Worm (Caenorhabditis elegans) whole organism, early embryonic: Measurements from ENCODE around the gene ift-81.

Source experiments
- B0310.2 ChIP-seq: sonication (generic microtip); optimal IDR thresholded peaks from 2 replicates; lab custom pipeline; 2016; ENCODE audit warnings: mild to moderate bottlenecking, missing genetic modification characterization, missing compliant biosample characterization
- F13C5.2 ChIP-seq: sonication (generic microtip); optimal IDR thresholded peaks from 2 replicates; lab custom pipeline; 2017; ENCODE audit warnings: mild to moderate bottlenecking, missing genetic modification characterization, inconsistent platforms, missing compliant biosample characterization
- aly-1 ChIP-seq: sonication (generic microtip); optimal IDR thresholded peaks from 2 replicates; lab custom pipeline; 2016; ENCODE audit warnings: missing genetic modification characterization, missing compliant biosample characterization
- ama-1 ChIP-seq: fragments of 150-350 bp; optimal IDR thresholded peaks from 2 replicates; lab custom pipeline; 2014
- ceh-13 ChIP-seq: fragments of 200-800 bp; sonication (Bioruptor generic); optimal IDR thresholded peaks from 2 replicates; lab custom pipeline; 2018; ENCODE audit warnings: mild to moderate bottlenecking, missing genetic modification characterization, missing compliant biosample characterization
- ceh-36 ChIP-seq: sonication (generic microtip); optimal IDR thresholded peaks from 2 replicates; lab custom pipeline; 2016; ENCODE audit warnings: missing genetic modification characterization, inconsistent platforms, missing compliant biosample characterization
- ets-7 ChIP-seq: sonication (generic microtip); optimal IDR thresholded peaks from 2 replicates; lab custom pipeline; 2016; ENCODE audit warnings: missing genotype, missing genetic modification characterization, missing compliant biosample characterization
- flt-1 ChIP-seq: fragments of 200-800 bp; sonication (Bioruptor generic); IDR thresholded peaks from 2 replicates; pipeline ENCODE4 v1.3.6; 2022; ENCODE audit warnings: missing genetic modification characterization, missing compliant biosample characterization
- hmbx-1 ChIP-seq: sonication (generic microtip); optimal IDR thresholded peaks from 2 replicates; lab custom pipeline; 2016; ENCODE audit warnings: mild to moderate bottlenecking, missing genetic modification characterization, missing compliant biosample characterization
- hmg-4 ChIP-seq: fragments of 200-800 bp; sonication (Bioruptor generic); optimal IDR thresholded peaks from 2 replicates; lab custom pipeline; 2018; ENCODE audit warnings: mild to moderate bottlenecking, missing genetic modification characterization, missing compliant biosample characterization
- hnd-1 ChIP-seq: sonication (generic microtip); optimal IDR thresholded peaks from 2 replicates; lab custom pipeline; 2016; ENCODE audit warnings: missing genetic modification characterization, missing compliant biosample characterization
- pes-1 ChIP-seq: fragments of 200-800 bp; sonication (Bioruptor generic); IDR thresholded peaks from 2 replicates; pipeline ENCODE4 v1.3.6; 2022; ENCODE audit warnings: missing genetic modification reagents, missing genetic modification characterization, missing compliant biosample characterization
- scrt-1 ChIP-seq: fragments of 200-800 bp; sonication (Bioruptor generic); IDR thresholded peaks from 2 replicates; pipeline ENCODE4 v1.3.6; 2022; ENCODE audit warnings: missing genetic modification characterization, missing compliant biosample characterization
- sea-1 ChIP-seq: fragments of 200-800 bp; sonication (Bioruptor generic); conservative IDR thresholded peaks from 2 replicates; pipeline ENCODE4 v1.3.6; 2022; ENCODE audit warnings: missing genetic modification characterization, missing compliant biosample characterization
- tbx-11 ChIP-seq: fragments of 200-800 bp; sonication (Bioruptor generic); IDR thresholded peaks from 2 replicates; pipeline ENCODE4 v1.3.6; 2022; ENCODE audit warnings: missing genetic modification characterization, missing compliant biosample characterization
- tbx-37 ChIP-seq: fragments of 200-800 bp; sonication (Bioruptor generic); conservative IDR thresholded peaks from 2 replicates; pipeline ENCODE4 v1.3.6; 2022; ENCODE audit warnings: missing genetic modification reagents, missing genetic modification characterization, missing compliant biosample characterization
- tra-4 ChIP-seq: sonication (generic microtip); optimal IDR thresholded peaks from 2 replicates; lab custom pipeline; 2017; ENCODE audit warnings: missing genetic modification characterization, missing compliant biosample characterization

Gene ift-81

ce11 chrX:5330765-5331164 lies 32.4 kb downstream of the ift-81 start:
- TF ChIP-seq pes-1 (GFP tag; lab: Robert Waterston, UW): no peak
- TF ChIP-seq aly-1 (tag; lab: Kevin White, UChicago): no peak
- no peak for TF ChIP-seq tbx-11 (GFP tag; lab: Robert Waterston, UW)
- TF ChIP-seq ceh-36 (tag; lab: Kevin White, UChicago): no peak
- TF ChIP-seq hnd-1 (tag; lab: Kevin White, UChicago): no peak
- no peak for TF ChIP-seq scrt-1 (GFP tag; lab: Robert Waterston, UW)
- TF ChIP-seq tbx-37 (GFP tag; lab: Robert Waterston, UW): no peak
- TF ChIP-seq flt-1 (GFP tag; lab: Robert Waterston, UW): no peak
- TF ChIP-seq sea-1 (GFP tag; lab: Robert Waterston, UW): no peak

ce11 chrX:5335368-5335767 lies 37.0 kb downstream of the ift-81 start, which contains the start of gene C26B9.6:
C26B9.6 (minus strand) TSS chrX:5335468.
- TF ChIP-seq tbx-11 (GFP tag; lab: Robert Waterston, UW) (no peak), tra-4 (tag; lab: Kevin White, UChicago) (no peak)

- no peak for TF ChIP-seq hnd-1 (tag; lab: Kevin White, UChicago)
- TF ChIP-seq F13C5.2: peak; percentile 49
- peak; percentile 76 for TF ChIP-seq hmg-4
Observed at ce11 chrX:5336498-5336897, 38.1 kb downstream of the ift-81 start.

ce11 chrX:5337959-5338358 lies 39.6 kb downstream of the ift-81 start, which contains the start of gene C26B9.3:
C26B9.3 (plus strand) TSS chrX:5338301.
- TF ChIP-seq hmbx-1 (tag; lab: Kevin White, UChicago) (no peak), ets-7 (tag; lab: Kevin White, UChicago) (no peak), B0310.2 (tag; lab: Kevin White, UChicago) (no peak), ama-1 (lab: Kevin White, UChicago) (no peak), scrt-1 (GFP tag; lab: Robert Waterston, UW) (no peak), hmg-4 (no peak), tbx-37 (GFP tag; lab: Robert Waterston, UW) (no peak), hnd-1 (tag; lab: Kevin White, UChicago) (no peak), ceh-36 (tag; lab: Kevin White, UChicago) (no peak), tra-4 (tag; lab: Kevin White, UChicago) (no peak), sea-1 (GFP tag; lab: Robert Waterston, UW) (no peak), pes-1 (GFP tag; lab: Robert Waterston, UW) (no peak)

- TF ChIP-seq ceh-13 (no peak), scrt-1 (GFP tag; lab: Robert Waterston, UW) (no peak), sea-1 (GFP tag; lab: Robert Waterston, UW) (no peak), hnd-1 (tag; lab: Kevin White, UChicago) (no peak), tbx-37 (GFP tag; lab: Robert Waterston, UW) (no peak), tbx-11 (GFP tag; lab: Robert Waterston, UW) (no peak), ama-1 (lab: Kevin White, UChicago) (no peak), pes-1 (GFP tag; lab: Robert Waterston, UW) (no peak), F13C5.2 (no peak), B0310.2 (tag; lab: Kevin White, UChicago) (no peak), tra-4 (tag; lab: Kevin White, UChicago) (no peak), hmbx-1 (tag; lab: Kevin White, UChicago) (no peak), flt-1 (GFP tag; lab: Robert Waterston, UW) (no peak), ets-7 (tag; lab: Kevin White, UChicago) (no peak), ceh-36 (tag; lab: Kevin White, UChicago) (no peak)
Observed at ce11 chrX:5339357-5339756, 41.0 kb downstream of the ift-81 start.

- no peak for TF ChIP-seq scrt-1 (GFP tag; lab: Robert Waterston, UW)
- TF ChIP-seq pes-1 (GFP tag; lab: Robert Waterston, UW): no peak
- TF ChIP-seq hmg-4: no peak
- no peak for TF ChIP-seq flt-1 (GFP tag; lab: Robert Waterston, UW)
- no peak for TF ChIP-seq aly-1 (tag; lab: Kevin White, UChicago)
- no peak for TF ChIP-seq ceh-36 (tag; lab: Kevin White, UChicago)
Observed at ce11 chrX:5339889-5340288, 41.5 kb downstream of the ift-81 start, which contains the start of gene C26B9.2. C26B9.2 (plus strand) TSS chrX:5340189.

ce11 chrX:5342007-5342406 lies 43.6 kb downstream of the ift-81 start, which contains the start of gene C26B9.7:
C26B9.7 (plus strand) TSS chrX:5342307.
- TF ChIP-seq tbx-11 (GFP tag; lab: Robert Waterston, UW) (no peak), B0310.2 (tag; lab: Kevin White, UChicago) (no peak), pes-1 (GFP tag; lab: Robert Waterston, UW) (no peak)

- TF ChIP-seq hnd-1 (tag; lab: Kevin White, UChicago): no peak
- TF ChIP-seq pes-1 (GFP tag; lab: Robert Waterston, UW): no peak
- TF ChIP-seq F13C5.2: no peak
- no peak for TF ChIP-seq B0310.2 (tag; lab: Kevin White, UChicago)
Observed at ce11 chrX:5344287-5344686, 45.9 kb downstream of the ift-81 start, which contains the start of gene C26B9.1. C26B9.1 (plus strand) TSS chrX:5344587.

- no peak for TF ChIP-seq sea-1 (GFP tag; lab: Robert Waterston, UW)
- no peak for TF ChIP-seq pes-1 (GFP tag; lab: Robert Waterston, UW)
- TF ChIP-seq ets-7 (tag; lab: Kevin White, UChicago): no peak
- TF ChIP-seq B0310.2 (tag; lab: Kevin White, UChicago): no peak
- no peak for TF ChIP-seq tbx-11 (GFP tag; lab: Robert Waterston, UW)
- no peak for TF ChIP-seq ceh-13
Observed at ce11 chrX:5346303-5346702, 47.9 kb downstream of the ift-81 start.
